Worm (Caenorhabditis elegans) whole organism, early embryonic: Measurements from ENCODE around the gene srx-2.

Experiments used
- B0310.2 ChIP-seq: sonication (generic microtip); optimal IDR thresholded peaks from 2 replicates; lab custom pipeline; 2016; ENCODE audit warnings: mild to moderate bottlenecking, missing genetic modification characterization, missing compliant biosample characterization
- ama-1 ChIP-seq: fragments of 150-350 bp; optimal IDR thresholded peaks from 2 replicates; lab custom pipeline; 2014
- ceh-13 ChIP-seq: fragments of 200-800 bp; sonication (Bioruptor generic); optimal IDR thresholded peaks from 2 replicates; lab custom pipeline; 2018; ENCODE audit warnings: mild to moderate bottlenecking, missing genetic modification characterization, missing compliant biosample characterization

DNA sequence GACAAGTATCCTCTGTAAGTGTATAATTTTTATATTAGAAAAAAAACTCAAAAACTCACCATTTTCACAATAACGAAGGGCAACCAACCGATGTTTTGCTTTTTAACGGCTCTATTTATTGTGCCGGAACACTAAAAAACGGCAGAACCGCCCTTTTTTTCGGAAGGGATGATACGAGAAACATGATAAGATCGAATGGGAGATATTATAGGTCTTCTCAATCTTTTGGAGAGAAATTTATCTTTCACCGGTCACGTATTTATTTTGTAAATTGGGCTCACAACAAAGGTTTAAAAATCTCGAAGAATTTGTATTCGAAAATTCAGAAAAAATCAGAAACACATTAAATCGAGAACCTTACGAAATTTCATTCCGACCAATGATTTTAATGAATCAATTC lies 45.5 kb downstream of the srx-2 start, which contains the start of gene swm-1:
- no peak for TF ChIP-seq ama-1 (lab: Kevin White, UChicago)
- no peak for TF ChIP-seq ceh-13 (GFP tag; lab: Kevin White, UChicago)
- no peak for TF ChIP-seq B0310.2
